Fruit fly (Drosophila melanogaster): ENCODE measurements around the gene ncd.

dm6 chr3R:29772090-29772794, 34.7 kb downstream of the ncd start:
- TF ChIP-seq CG8478 (optimal IDR thresholded peaks at IDR 0.05) (no peak), CTCF (optimal IDR thresholded peaks at IDR 0.05) (no peak)

All from S2 (cell line).